Fruit fly (Drosophila melanogaster): ENCODE results near the gene CG5653.
A peak's percentile ranks its signal among the peaks of the same experiment; 100 is the strongest.

CG5653 gene

dm6 chr3L:8953199-8953956 is 12.8 kb downstream of the CG5653 start (continued):
- peak; percentile 70 for TF ChIP-seq CG2120 (GFP tag; optimal IDR thresholded peaks at IDR 0.05)
- peak; percentile 77 for TF ChIP-seq CG15269 (tag; optimal IDR thresholded peaks at IDR 0.05)
- no peak for TF ChIP-seq CG9932 (GFP tag; IDR thresholded peaks at IDR 0.05)
- no peak for TF ChIP-seq sd (tag; optimal IDR thresholded peaks at IDR 0.05)
- TF ChIP-seq wek (GFP tag; optimal IDR thresholded peaks at IDR 0.05) = no peak
- TF ChIP-seq NK7.1 (GFP tag; optimal IDR thresholded peaks at IDR 0.05) = no peak
- TF ChIP-seq CG5180 (GFP tag; optimal IDR thresholded peaks at IDR 0.05) = peak; percentile 59
- TF ChIP-seq CG43689 (GFP tag; IDR thresholded peaks at IDR 0.05) = no peak
- TF ChIP-seq CG1647 (GFP tag; optimal IDR thresholded peaks at IDR 0.05) = no peak
- TF ChIP-seq Xrp1 (GFP tag; IDR thresholded peaks at IDR 0.05) = peak; percentile 50; the same call in 1 of the 2 replicates
- no peak for TF ChIP-seq yki (optimal IDR thresholded peaks at IDR 0.05)
- TF ChIP-seq sc (optimal IDR thresholded peaks at IDR 0.05) = no peak
- TF ChIP-seq sc (GFP tag; optimal IDR thresholded peaks at IDR 0.05) = peak; percentile 13
- TF ChIP-seq CG31388 (GFP tag; optimal IDR thresholded peaks at IDR 0.05) = no peak
- peak; percentile 55 for TF ChIP-seq CG18476 (GFP tag; optimal IDR thresholded peaks at IDR 0.05)
- peak; percentile 51 for TF ChIP-seq CG6683 (GFP tag; optimal IDR thresholded peaks at IDR 0.05)
- peak; percentile 57; the same call in 1 of the 2 replicates for TF ChIP-seq CG32767 (GFP tag; IDR thresholded peaks at IDR 0.05)
- peak; percentile 59 for TF ChIP-seq fd3F (GFP tag; optimal IDR thresholded peaks at IDR 0.05)
- no peak for TF ChIP-seq GATAe (GFP tag; conservative IDR thresholded peaks at IDR 0.05)
- peak; percentile 63 for TF ChIP-seq cwo (GFP tag; optimal IDR thresholded peaks at IDR 0.05)
- TF ChIP-seq fru (optimal IDR thresholded peaks at IDR 0.05) = no peak
- TF ChIP-seq Jarid2 (GFP tag; optimal IDR thresholded peaks at IDR 0.05) = peak; percentile 66
- no peak for TF ChIP-seq Taf1 (GFP tag; IDR thresholded peaks at IDR 0.05)
- no peak for TF ChIP-seq CG14965 (GFP tag; optimal IDR thresholded peaks at IDR 0.05; ENCODE audit: borderline replicate concordance)
- 0 out of 2 replicates have a peak, but pooled peaks have one; percentile 4 for TF ChIP-seq CG4360 (GFP tag; IDR thresholded peaks at IDR 0.05)
- TF ChIP-seq ara (GFP tag; IDR thresholded peaks at IDR 0.05) = no peak
- TF ChIP-seq NFAT (GFP tag; IDR thresholded peaks at IDR 0.05) = no peak
- TF ChIP-seq CG15011 (GFP tag; optimal IDR thresholded peaks at IDR 0.05) = peak; percentile 57
- TF ChIP-seq CG15601 (tag; optimal IDR thresholded peaks at IDR 0.05) = peak; percentile 40
- no peak for TF ChIP-seq CG4404 (GFP tag; IDR thresholded peaks at IDR 0.05)
- no peak for TF ChIP-seq HLH3B (GFP tag; IDR thresholded peaks at IDR 0.05)
- TF ChIP-seq Opbp (GFP tag; IDR thresholded peaks at IDR 0.05; ENCODE audit: partially characterized antibody) = peak; percentile 57; the same call in 2 of the 3 replicates
- peak; percentile 37 for TF ChIP-seq Mes4 (GFP tag; optimal IDR thresholded peaks at IDR 0.05)
- no peak for TF ChIP-seq bigmax (GFP tag; optimal IDR thresholded peaks at IDR 0.05)
- TF ChIP-seq CG10979 (tag; optimal IDR thresholded peaks at IDR 0.05) = peak; percentile 68
- TF ChIP-seq CG2116 (GFP tag; optimal IDR thresholded peaks at IDR 0.05) = peak; percentile 44
- peak; percentile 24 for TF ChIP-seq Camta (GFP tag; optimal IDR thresholded peaks at IDR 0.05)
- peak; percentile 51 for TF ChIP-seq CG10267 (tag; optimal IDR thresholded peaks at IDR 0.05)
- TF ChIP-seq CG14667 (GFP tag; IDR thresholded peaks at IDR 0.05) = no peak
- peak; percentile 72 for TF ChIP-seq lab (GFP tag; optimal IDR thresholded peaks at IDR 0.05)
- no peak for TF ChIP-seq ham (GFP tag; IDR thresholded peaks at IDR 0.05)
- no peak for TF ChIP-seq CG13123 (GFP tag; optimal IDR thresholded peaks at IDR 0.05)
- TF ChIP-seq ranshi (GFP tag; IDR thresholded peaks at IDR 0.05) = no peak; the same call in 1 of the 2 replicates
- TF ChIP-seq Eip74EF (GFP tag; optimal IDR thresholded peaks at IDR 0.05) = peak in 1 of 2 experiments; percentile 18
- peak; percentile 42 for TF ChIP-seq run (tag; optimal IDR thresholded peaks at IDR 0.05)
- TF ChIP-seq NfI (GFP tag; optimal IDR thresholded peaks at IDR 0.05) = peak; percentile 51
- TF ChIP-seq pros (GFP tag; optimal IDR thresholded peaks at IDR 0.05) = peak; percentile 77
- peak; percentile 51 for TF ChIP-seq CG9609 (GFP tag; optimal IDR thresholded peaks at IDR 0.05)
- TF ChIP-seq unc-4 (GFP tag; IDR thresholded peaks at IDR 0.05; ENCODE audit: partially characterized antibody) = no peak
